Worm (Caenorhabditis elegans): ENCODE measurements around the gene D1005.10.
A peak's percentile ranks its signal among the peaks of the same experiment; 100 is the strongest.

Gene D1005.10

ce11 chrX:1486135-1486648 is at the start of gene D1005.10, which contains the start of gene dhs-25 (continued):
- 0 out of 2 replicates have a peak, but pooled peaks have one; percentile 43 for TF ChIP-seq Y53G8AR.9 (GFP tag; conservative IDR thresholded peaks at IDR 0.05)
- peak; percentile 52 for TF ChIP-seq somi-1 (GFP tag; optimal IDR thresholded peaks at IDR 0.05)
- TF ChIP-seq tlf-1 (GFP tag; optimal IDR thresholded peaks at IDR 0.05): peak; percentile 55
- TF ChIP-seq hrde-1 (tag; optimal IDR thresholded peaks at IDR 0.05; ENCODE audit: borderline replicate concordance): no peak
- TF ChIP-seq lin-35 (GFP tag; optimal IDR thresholded peaks at IDR 0.05): peak in 1 of 3 experiments; percentile 17
- no peak for TF ChIP-seq sptf-2 (GFP tag; optimal IDR thresholded peaks at IDR 0.05)

- TF ChIP-seq ZK185.1 (tag; optimal IDR thresholded peaks at IDR 0.05; ENCODE audit: poor library complexity, severe bottlenecking) (no peak), bed-1 (GFP tag; IDR thresholded peaks at IDR 0.05) (no peak), F52B5.7 (tag; optimal IDR thresholded peaks at IDR 0.05) (no peak), F55B11.4 (tag; optimal IDR thresholded peaks at IDR 0.05; ENCODE audit: borderline replicate concordance, insufficient read depth) (no peak), T07F8.4 (tag; optimal IDR thresholded peaks at IDR 0.05) (no peak), hrde-1 (tag; optimal IDR thresholded peaks at IDR 0.05; ENCODE audit: borderline replicate concordance) (no peak), gei-17 (GFP tag; optimal IDR thresholded peaks at IDR 0.05) (no peak), snpc-4 (GFP tag; optimal IDR thresholded peaks at IDR 0.05) (no peak), snpc-4 (tag; optimal IDR thresholded peaks at IDR 0.05) (no peak), ama-1 (optimal IDR thresholded peaks at IDR 0.05) (no peak), ama-1 (GFP tag; optimal IDR thresholded peaks at IDR 0.05) (no peak), aptf-3 (GFP tag; IDR thresholded peaks at IDR 0.05) (no peak)
Observed at ce11 chrX:1535261-1535660, 49.3 kb upstream of the D1005.10 start, which contains the start of gene K06A9.3. TSS of gene K06A9.3 (minus strand) at chrX:1535361.

- TF ChIP-seq ccch-3 (GFP tag; optimal IDR thresholded peaks at IDR 0.05) (no peak), cebp-1 (GFP tag; IDR thresholded peaks at IDR 0.05) (no peak), cebp-1 (tag; optimal IDR thresholded peaks at IDR 0.05) (peak; percentile 39), egrh-3 (GFP tag; IDR thresholded peaks at IDR 0.05) (peak; percentile 85), B0336.3 (GFP tag; IDR thresholded peaks at IDR 0.05) (no peak), let-607 (tag; optimal IDR thresholded peaks at IDR 0.05) (no peak), mcd-1 (GFP tag; IDR thresholded peaks at IDR 0.05) (peak; percentile 41; the same call in 1 of the 2 replicates), zfh-2 (GFP tag; conservative IDR thresholded peaks at IDR 0.05) (peak; percentile 88), hrde-1 (tag; optimal IDR thresholded peaks at IDR 0.05; ENCODE audit: borderline replicate concordance) (no peak), snpc-4 (GFP tag; optimal IDR thresholded peaks at IDR 0.05) (no peak), snpc-4 (tag; optimal IDR thresholded peaks at IDR 0.05) (no peak), ztf-28 (GFP tag; IDR thresholded peaks at IDR 0.05) (no peak), Y56A3A.18 (GFP tag; IDR thresholded peaks at IDR 0.05) (0 out of 2 replicates have a peak, but pooled peaks have one; percentile 29), ets-4 (GFP tag; optimal IDR thresholded peaks at IDR 0.05) (no peak), T26A5.8 (tag; optimal IDR thresholded peaks at IDR 0.05) (no peak), nfyb-1 (GFP tag; IDR thresholded peaks at IDR 0.05) (no peak), ztf-3 (GFP tag; optimal IDR thresholded peaks at IDR 0.05) (no peak), nhr-80 (tag; optimal IDR thresholded peaks at IDR 0.05) (no peak), ZK185.1 (tag; optimal IDR thresholded peaks at IDR 0.05; ENCODE audit: poor library complexity, severe bottlenecking) (no peak), mel-28 (tag; optimal IDR thresholded peaks at IDR 0.05; ENCODE audit: borderline replicate concordance) (no peak), madf-6 (GFP tag; IDR thresholded peaks at IDR 0.05) (no peak), snpc-3.4 (tag; optimal IDR thresholded peaks at IDR 0.05) (no peak), lin-35 (GFP tag; optimal IDR thresholded peaks at IDR 0.05) (no peak), hmg-1.2 (GFP tag; IDR thresholded peaks at IDR 0.05) (peak; percentile 87)
Observed at ce11 chrX:1529013-1529412, 43.0 kb upstream of the D1005.10 start.
